Worm (Caenorhabditis elegans): ENCODE results near the gene let-413.

The let-413 gene

ce11 chrV:7977701-7978461 lies at the start of gene let-413:
Gene let-413 (minus strand): TSS chrV:7977776.
- TF ChIP-seq unc-39 (tag; optimal IDR thresholded peaks at IDR 0.05) (no peak), pqm-1 (tag; optimal IDR thresholded peaks at IDR 0.05) (peak; percentile 67), elt-2 (tag; optimal IDR thresholded peaks at IDR 0.05) (peak; percentile 62), pha-4 (tag; optimal IDR thresholded peaks at IDR 0.05) (peak; percentile 47), nfya-1 (tag; optimal IDR thresholded peaks at IDR 0.05; ENCODE audit: insufficient read depth) (peak; percentile 25), egl-5 (tag; optimal IDR thresholded peaks at IDR 0.05) (no peak)

- TF ChIP-seq nhr-23 (tag; optimal IDR thresholded peaks at IDR 0.05) (peak; percentile 28), nhr-28 (tag; optimal IDR thresholded peaks at IDR 0.05) (no peak), nhr-43 (tag; optimal IDR thresholded peaks at IDR 0.05; ENCODE audit: poor library complexity, severe bottlenecking) (peak; percentile 85), mdl-1 (tag; optimal IDR thresholded peaks at IDR 0.05) (peak; percentile 49), elt-3 (tag; optimal IDR thresholded peaks at IDR 0.05) (peak in 1 of 3 experiments; percentile 10)
These were observed 48.8 kb upstream of the let-413 start, which contains the start of gene F43H9.4 for ce11 chrV:8026343-8026742. Gene F43H9.4 (plus strand): TSS chrV:8026708.

ce11 chrV:8025259-8025658 lies 47.7 kb upstream of the let-413 start:
- TF ChIP-seq nhr-25 (tag; optimal IDR thresholded peaks at IDR 0.05) (peak; percentile 3), lin-39 (tag; optimal IDR thresholded peaks at IDR 0.05) (no peak), elt-1 (tag; optimal IDR thresholded peaks at IDR 0.05) (peak; percentile 80), fkh-2 (tag; optimal IDR thresholded peaks at IDR 0.05) (no peak), nhr-43 (tag; optimal IDR thresholded peaks at IDR 0.05; ENCODE audit: poor library complexity, severe bottlenecking) (peak; percentile 2)

- TF ChIP-seq nhr-43 (tag; optimal IDR thresholded peaks at IDR 0.05; ENCODE audit: poor library complexity, severe bottlenecking) (no peak), R02D3.7 (tag; optimal IDR thresholded peaks at IDR 0.05) (peak; percentile 89), lin-15B (tag; optimal IDR thresholded peaks at IDR 0.05) (peak; percentile 2), nfya-1 (tag; optimal IDR thresholded peaks at IDR 0.05; ENCODE audit: insufficient read depth) (peak; percentile 28), pha-4 (tag; optimal IDR thresholded peaks at IDR 0.05) (peak; percentile 30), ceh-9 (tag; optimal IDR thresholded peaks at IDR 0.05) (no peak), snpc-4 (tag; optimal IDR thresholded peaks at IDR 0.05) (no peak), hmg-11 (tag; optimal IDR thresholded peaks at IDR 0.05) (peak; percentile 18), tbx-2 (tag; optimal IDR thresholded peaks at IDR 0.05) (no peak)
These were observed 47.2 kb upstream of the let-413 start, which contains the start of gene F43H9.3 for ce11 chrV:8024752-8025151. Gene F43H9.3 (minus strand): TSS chrV:8024940.

ce11 chrV:8022040-8022439 lies 44.5 kb upstream of the let-413 start, which contains the start of gene ech-3:
Gene ech-3 (plus strand): TSS chrV:8022217.
- peak; percentile 39 for TF ChIP-seq elt-2 (tag; optimal IDR thresholded peaks at IDR 0.05)
- TF ChIP-seq ceh-28 (tag; optimal IDR thresholded peaks at IDR 0.05): peak; percentile 75
- no peak for TF ChIP-seq lin-39 (tag; optimal IDR thresholded peaks at IDR 0.05)
- TF ChIP-seq pha-4 (tag; optimal IDR thresholded peaks at IDR 0.05): peak; percentile 51
- TF ChIP-seq skn-1 (tag; optimal IDR thresholded peaks at IDR 0.05): no peak
- no peak for TF ChIP-seq sea-2 (GFP tag; optimal IDR thresholded peaks at IDR 0.05)
- no peak for TF ChIP-seq nhr-28 (tag; optimal IDR thresholded peaks at IDR 0.05)
- no peak for TF ChIP-seq nhr-237 (tag; optimal IDR thresholded peaks at IDR 0.05)
- TF ChIP-seq ZK546.5 (tag; optimal IDR thresholded peaks at IDR 0.05): no peak
- TF ChIP-seq pqm-1 (tag; optimal IDR thresholded peaks at IDR 0.05): peak; percentile 21
- TF ChIP-seq ama-1 (optimal IDR thresholded peaks at IDR 0.05): no peak
- TF ChIP-seq daf-12 (tag; optimal IDR thresholded peaks at IDR 0.05): no peak

ce11 chrV:8019783-8020182 lies 42.2 kb upstream of the let-413 start:
- TF ChIP-seq ZK546.5 (tag; optimal IDR thresholded peaks at IDR 0.05) (no peak), egl-27 (tag; optimal IDR thresholded peaks at IDR 0.05) (no peak), pqm-1 (tag; optimal IDR thresholded peaks at IDR 0.05) (peak; percentile 78), nhr-11 (tag; optimal IDR thresholded peaks at IDR 0.05) (no peak), jun-1 (tag; optimal IDR thresholded peaks at IDR 0.05) (peak; percentile 8), ceh-82 (tag; optimal IDR thresholded peaks at IDR 0.05) (no peak), elt-2 (tag; optimal IDR thresholded peaks at IDR 0.05) (peak; percentile 65), ceh-28 (tag; optimal IDR thresholded peaks at IDR 0.05) (no peak), daf-12 (tag; optimal IDR thresholded peaks at IDR 0.05) (no peak), nhr-12 (tag; optimal IDR thresholded peaks at IDR 0.05) (no peak), ceh-16 (tag; optimal IDR thresholded peaks at IDR 0.05) (no peak), unc-62 (GFP tag; optimal IDR thresholded peaks at IDR 0.05) (no peak), lin-39 (tag; optimal IDR thresholded peaks at IDR 0.05) (no peak), hmg-11 (tag; optimal IDR thresholded peaks at IDR 0.05) (no peak), mml-1 (tag; optimal IDR thresholded peaks at IDR 0.05) (no peak), ceh-9 (tag; optimal IDR thresholded peaks at IDR 0.05) (no peak), tbx-2 (tag; optimal IDR thresholded peaks at IDR 0.05) (no peak), pha-4 (tag; optimal IDR thresholded peaks at IDR 0.05) (no peak), nhr-23 (tag; optimal IDR thresholded peaks at IDR 0.05) (no peak), snpc-4 (tag; optimal IDR thresholded peaks at IDR 0.05) (no peak), lsy-12 (tag; optimal IDR thresholded peaks at IDR 0.05) (no peak), unc-39 (tag; optimal IDR thresholded peaks at IDR 0.05) (no peak), aly-2 (tag; optimal IDR thresholded peaks at IDR 0.05) (no peak)
